Worm (Caenorhabditis elegans) whole organism, young adult: ENCODE measurements around the gene flp-34.

Experiments used
- B0019.2 ChIP-seq: fragments of 200-800 bp; sonication (Bioruptor generic); conservative IDR thresholded peaks from 2 replicates; pipeline ENCODE4 v1.3.6; 2022; ENCODE audit warnings: missing genetic modification reagents, missing genetic modification characterization, missing compliant biosample characterization
- D2030.7 ChIP-seq: fragments of 200-800 bp; sonication (Bioruptor generic); IDR thresholded peaks from 2 replicates; pipeline ENCODE4 v1.3.6; 2022; ENCODE audit warnings: missing genetic modification reagents, missing genetic modification characterization, missing compliant biosample characterization
- F39B2.1 ChIP-seq: fragments of 200-800 bp; sonication (Bioruptor generic); IDR thresholded peaks from 2 replicates; pipeline ENCODE4 v1.3.6; 2022; ENCODE audit warnings: missing genetic modification reagents, missing genetic modification characterization, missing compliant biosample characterization
- F52B5.7 ChIP-seq: sonication (generic microtip); optimal IDR thresholded peaks from 2 replicates; lab custom pipeline; 2016; ENCODE audit warnings: mild to moderate bottlenecking, missing genetic modification characterization, missing compliant biosample characterization
- F55B11.4 ChIP-seq: sonication (generic microtip); optimal IDR thresholded peaks from 2 replicates; lab custom pipeline; 2016; ENCODE audit warnings: missing compliant biosample characterization, missing genetic modification characterization, borderline replicate concordance; ENCODE audit not compliant: insufficient read depth
- F57A8.1 ChIP-seq: fragments of 200-800 bp; sonication (Bioruptor generic); optimal IDR thresholded peaks from 2 replicates; lab custom pipeline; 2018; ENCODE audit warnings: mild to moderate bottlenecking, missing genetic modification characterization, moderate library complexity, missing compliant biosample characterization
- T07F8.4 ChIP-seq: sonication (generic microtip); optimal IDR thresholded peaks from 2 replicates; lab custom pipeline; 2016; ENCODE audit warnings: mild to moderate bottlenecking, missing genetic modification characterization, moderate library complexity, missing compliant biosample characterization
- Y95B8A.8 ChIP-seq: fragments of 200-800 bp; sonication (Bioruptor generic); IDR thresholded peaks from 2 replicates; pipeline ENCODE4 v1.3.6; 2022; ENCODE audit warnings: missing genetic modification reagents, missing genetic modification characterization, missing compliant biosample characterization
- akir-1 ChIP-seq: fragments of 200-800 bp; sonication (Bioruptor generic); optimal IDR thresholded peaks from 2 replicates; lab custom pipeline; 2018; ENCODE audit warnings: mild to moderate bottlenecking, missing genetic modification characterization, moderate library complexity, missing compliant biosample characterization
- aptf-2 ChIP-seq: fragments of 200-800 bp; sonication (Bioruptor generic); conservative IDR thresholded peaks from 2 replicates; pipeline ENCODE4 v1.3.6; 2022; ENCODE audit warnings: missing genetic modification reagents, missing genetic modification characterization, missing compliant biosample characterization
- athp-1 ChIP-seq: sonication (generic microtip); optimal IDR thresholded peaks from 2 replicates; lab custom pipeline; 2017; ENCODE audit warnings: mild to moderate bottlenecking, missing genetic modification characterization, missing compliant biosample characterization
- attf-3 ChIP-seq: fragments of 200-800 bp; sonication (Bioruptor generic); conservative IDR thresholded peaks from 2 replicates; pipeline ENCODE4 v1.3.6; 2022; ENCODE audit warnings: missing genetic modification reagents, missing genetic modification characterization, missing compliant biosample characterization
- bed-1 ChIP-seq: fragments of 200-800 bp; sonication (Bioruptor generic); IDR thresholded peaks from 2 replicates; pipeline ENCODE4 v1.3.6; 2022; ENCODE audit warnings: missing genetic modification reagents, missing genetic modification characterization, missing compliant biosample characterization
- cebp-1 ChIP-seq, 2 experiments: fragments of 200-800 bp in 1 of 2; sonication (Bioruptor generic) in 1 of 2; sonication (generic microtip) in 1 of 2; IDR thresholded peaks in 1 of 2; optimal IDR thresholded peaks in 1 of 2; 2 replicates each; pipeline versions ENCODE4 v1.3.6 to Lab custom; 2017 to 2022; ENCODE audit warnings: missing compliant biosample characterization in 2 of 2, missing genetic modification characterization in 2 of 2, mild to moderate bottlenecking in 1 of 2, missing genetic modification reagents in 1 of 2, moderate library complexity in 1 of 2
- cebp-2 ChIP-seq: fragments of 200-800 bp; sonication (Bioruptor generic); IDR thresholded peaks from 2 replicates; pipeline ENCODE4 v1.3.6; 2022; ENCODE audit warnings: missing genetic modification characterization, missing compliant biosample characterization
- ceh-100 ChIP-seq: fragments of 200-800 bp; sonication (Bioruptor generic); IDR thresholded peaks from 2 replicates; pipeline ENCODE4 v1.3.6; 2022; ENCODE audit warnings: missing genetic modification reagents, missing genetic modification characterization, missing compliant biosample characterization
- die-1 ChIP-seq: sonication (generic microtip); optimal IDR thresholded peaks from 2 replicates; lab custom pipeline; 2016; ENCODE audit warnings: missing genotype, mild to moderate bottlenecking, missing genetic modification characterization, missing compliant biosample characterization
- dpl-1 ChIP-seq: fragments of 150-350 bp; optimal IDR thresholded peaks from 2 replicates; lab custom pipeline; 2014; ENCODE audit warnings: missing biosample characterization, missing genetic modification reagents, missing genetic modification characterization
- fkh-3 ChIP-seq: sonication (generic microtip); optimal IDR thresholded peaks from 2 replicates; lab custom pipeline; 2016; ENCODE audit warnings: mild to moderate bottlenecking, missing genetic modification characterization, missing compliant biosample characterization
- hmg-1.2 ChIP-seq: fragments of 200-800 bp; sonication (Bioruptor generic); IDR thresholded peaks from 2 replicates; pipeline ENCODE4 v1.3.6; 2022; ENCODE audit warnings: missing genetic modification reagents, missing genetic modification characterization, missing compliant biosample characterization
- lin-26 ChIP-seq: fragments of 200-800 bp; sonication (Bioruptor generic); IDR thresholded peaks from 2 replicates; pipeline ENCODE4 v1.3.6; 2022; ENCODE audit warnings: missing genetic modification reagents, missing genetic modification characterization, missing compliant biosample characterization
- lin-35 ChIP-seq, 3 experiments: fragments of 150-350 bp in 2 of 3; sonication (generic microtip) in 1 of 3; optimal IDR thresholded peaks; 2 replicates each; lab custom pipeline; 2014 to 2018; ENCODE audit warnings: missing biosample characterization in 3 of 3, missing genetic modification characterization in 3 of 3, missing genetic modification reagents in 3 of 3
- lsl-1 ChIP-seq: fragments of 200-800 bp; sonication (Bioruptor generic); optimal IDR thresholded peaks from 2 replicates; lab custom pipeline; 2018; ENCODE audit warnings: mild to moderate bottlenecking, missing genetic modification characterization, moderate library complexity, missing compliant biosample characterization
- lsy-27 ChIP-seq: sonication (generic microtip); optimal IDR thresholded peaks from 2 replicates; lab custom pipeline; 2017; ENCODE audit warnings: missing genetic modification characterization, mild to moderate bottlenecking, missing compliant biosample characterization, antibody characterized with exemption, missing genotype, borderline replicate concordance; ENCODE audit not compliant: insufficient read depth
- madf-6 ChIP-seq: fragments of 200-800 bp; sonication (Bioruptor generic); IDR thresholded peaks from 2 replicates; pipeline ENCODE4 v1.3.6; 2022; ENCODE audit warnings: missing genetic modification reagents, missing genetic modification characterization, missing compliant biosample characterization
- mcd-1 ChIP-seq: fragments of 200-800 bp; sonication (Bioruptor generic); IDR thresholded peaks from 2 replicates; pipeline ENCODE4 v1.3.6; 2022; ENCODE audit warnings: missing genetic modification reagents, missing genetic modification characterization, missing compliant biosample characterization
- mel-28 ChIP-seq: sonication (generic microtip); optimal IDR thresholded peaks from 2 replicates; lab custom pipeline; 2016; ENCODE audit warnings: borderline replicate concordance, mild to moderate bottlenecking, missing genetic modification characterization, missing compliant biosample characterization
- mxl-1 ChIP-seq: sonication (generic microtip); optimal IDR thresholded peaks from 2 replicates; lab custom pipeline; 2016; ENCODE audit warnings: missing genetic modification characterization, missing compliant biosample characterization
- nfya-2 ChIP-seq: fragments of 200-800 bp; sonication (Bioruptor generic); IDR thresholded peaks from 2 replicates; pipeline ENCODE4 v1.3.6; 2022; ENCODE audit warnings: missing genetic modification reagents, missing genetic modification characterization, missing compliant biosample characterization
- nhr-179 ChIP-seq: sonication (generic microtip); optimal IDR thresholded peaks from 2 replicates; lab custom pipeline; 2016; ENCODE audit warnings: mild to moderate bottlenecking, missing genetic modification characterization, missing compliant biosample characterization
- nhr-27 ChIP-seq: fragments of 200-800 bp; sonication (Bioruptor generic); optimal IDR thresholded peaks from 2 replicates; lab custom pipeline; 2018; ENCODE audit warnings: mild to moderate bottlenecking, missing genetic modification characterization, moderate library complexity, missing compliant biosample characterization
- pbrm-1 ChIP-seq: fragments of 200-800 bp; sonication (Bioruptor generic); IDR thresholded peaks from 2 replicates; pipeline ENCODE4 v1.3.6; 2022; ENCODE audit warnings: missing genetic modification reagents, missing genetic modification characterization, missing compliant biosample characterization
- pha-4 ChIP-seq: fragments of 150-350 bp; sonication (generic microtip); optimal IDR thresholded peaks from 2 replicates; lab custom pipeline; 2014; ENCODE audit warnings: missing biosample characterization, missing genetic modification reagents, missing genetic modification characterization
- rcor-1 ChIP-seq: fragments of 200-800 bp; sonication (Bioruptor generic); IDR thresholded peaks from 2 replicates; pipeline ENCODE4 v1.3.6; 2022; ENCODE audit warnings: missing genetic modification reagents, missing genetic modification characterization, missing compliant biosample characterization
- rpc-1 ChIP-seq, 2 experiments: fragments of 150-350 bp in 1 of 2; sonication (generic microtip) in 1 of 2; optimal IDR thresholded peaks; 2 replicates each; lab custom pipeline; 2014 to 2018; ENCODE audit warnings: missing biosample characterization in 1 of 2, missing genetic modification characterization in 1 of 2, missing genetic modification reagents in 1 of 2, missing genotype in 1 of 2
- sdz-38 ChIP-seq: sonication (generic microtip); optimal IDR thresholded peaks from 2 replicates; lab custom pipeline; 2016; ENCODE audit warnings: missing genotype, missing genetic modification characterization, missing compliant biosample characterization
- tbp1 ChIP-seq: fragments of 200-800 bp; sonication (Bioruptor generic); optimal IDR thresholded peaks from 2 replicates; lab custom pipeline; 2018; ENCODE audit warnings: mild to moderate bottlenecking, missing genetic modification characterization, missing compliant biosample characterization
- unc-62 ChIP-seq: fragments of 150-350 bp; optimal IDR thresholded peaks from 2 replicates; lab custom pipeline; 2014; ENCODE audit warnings: missing biosample characterization, missing genetic modification reagents, missing genetic modification characterization
- zfh-2 ChIP-seq: fragments of 200-800 bp; sonication (Bioruptor generic); conservative IDR thresholded peaks from 2 replicates; pipeline ENCODE4 v1.3.6; 2022; ENCODE audit warnings: missing genetic modification reagents, missing genetic modification characterization, missing compliant biosample characterization
- ztf-25 ChIP-seq: fragments of 200-800 bp; sonication (Bioruptor generic); IDR thresholded peaks from 2 replicates; pipeline ENCODE4 v1.3.6; 2022; ENCODE audit warnings: missing genetic modification reagents, missing genetic modification characterization, missing compliant biosample characterization
- ztf-28 ChIP-seq: fragments of 200-800 bp; sonication (Bioruptor generic); IDR thresholded peaks from 2 replicates; pipeline ENCODE4 v1.3.6; 2022; ENCODE audit warnings: missing genetic modification reagents, missing genetic modification characterization, missing compliant biosample characterization
- ztf-3 ChIP-seq: fragments of 200-800 bp; sonication (Bioruptor generic); optimal IDR thresholded peaks from 2 replicates; lab custom pipeline; 2018; ENCODE audit warnings: mild to moderate bottlenecking, missing genetic modification characterization, missing compliant biosample characterization

The flp-34 gene

DNA sequence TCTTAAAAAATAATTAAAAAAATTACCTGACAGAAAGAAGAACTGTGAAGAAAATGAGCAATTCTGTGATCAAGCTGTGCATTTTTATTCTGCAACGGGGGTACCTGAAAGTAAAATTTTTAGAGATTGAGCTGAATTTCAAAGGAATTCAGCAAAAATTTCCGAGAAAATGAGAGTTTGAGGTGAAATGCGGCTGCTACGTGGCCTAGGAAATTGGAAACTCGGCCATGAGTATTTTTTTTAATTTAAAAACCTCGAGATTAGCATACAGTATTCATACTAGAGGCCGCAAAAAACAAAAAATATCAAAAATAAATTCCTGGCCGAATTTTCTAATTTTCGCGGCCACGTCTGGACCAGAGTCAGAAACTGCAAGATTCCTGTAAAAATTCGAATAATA is at the start of gene flp-34:
TSS of gene flp-34 (minus strand) at position 101 of the 400 bp plus-strand sequence.
- TF ChIP-seq attf-3 (no peak), ztf-28 (GFP tag; lab: Robert Waterston, UW) (no peak), zfh-2 (GFP tag; lab: Robert Waterston, UW) (no peak), tbp1 (GFP tag; lab: Kevin White, UChicago) (no peak), aptf-2 (GFP tag; lab: Robert Waterston, UW) (no peak), F57A8.1 (GFP tag; lab: Kevin White, UChicago) (no peak), dpl-1 (GFP tag; lab: Kevin White, UChicago) (no peak), nhr-27 (tag; lab: Kevin White, UChicago) (no peak), hmg-1.2 (GFP tag; lab: Robert Waterston, UW) (no peak), rpc-1 (optimal IDR thresholded peaks at IDR 0.05; lab: Kevin White, UChicago) (no peak), rpc-1 (tag; optimal IDR thresholded peaks at IDR 0.05; lab: Kevin White, UChicago) (no peak), sdz-38 (no peak), fkh-3 (tag; lab: Kevin White, UChicago) (no peak), lsy-27 (tag; lab: Kevin White, UChicago) (no peak), rcor-1 (GFP tag; lab: Robert Waterston, UW) (no peak)
- TF ChIP-seq, all 124 proteins: peak for 0

DNA sequence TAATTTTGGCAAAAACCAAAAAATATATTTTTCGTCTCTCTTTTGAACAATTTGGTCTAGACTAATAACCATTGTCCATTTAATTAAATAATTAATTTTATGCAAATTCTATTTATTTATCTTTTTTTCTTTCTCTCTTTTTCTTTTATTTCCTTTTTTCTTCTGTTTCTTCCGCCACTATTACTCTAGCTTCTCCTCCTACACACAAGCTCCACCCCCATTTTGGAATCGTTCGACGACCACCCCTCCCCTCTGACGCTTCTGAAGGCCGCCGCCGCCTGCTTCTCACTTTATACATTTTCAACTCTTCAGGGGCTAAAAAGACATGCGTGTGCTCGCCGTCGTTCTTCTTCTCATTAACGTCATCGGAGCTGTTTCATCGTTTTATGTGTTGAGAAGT is 41.7 kb upstream of the flp-34 start, which contains the start of gene K10C9.1:
TSS of gene K10C9.1 (plus strand) at position 301 of the 400 bp plus-strand sequence.
- TF ChIP-seq D2030.7 (GFP tag; lab: Robert Waterston, UW) (no peak), F55B11.4 (no peak), lsl-1 (GFP tag; lab: Kevin White, UChicago) (no peak), hmg-1.2 (GFP tag; lab: Robert Waterston, UW) (no peak), akir-1 (GFP tag; lab: Kevin White, UChicago) (no peak), pbrm-1 (GFP tag; lab: Robert Waterston, UW) (no peak), mxl-1 (tag; lab: Kevin White, UChicago) (no peak), F39B2.1 (no peak), ztf-3 (no peak), Y95B8A.8 (GFP tag; lab: Robert Waterston, UW) (no peak), F52B5.7 (tag; lab: Kevin White, UChicago) (no peak)

DNA sequence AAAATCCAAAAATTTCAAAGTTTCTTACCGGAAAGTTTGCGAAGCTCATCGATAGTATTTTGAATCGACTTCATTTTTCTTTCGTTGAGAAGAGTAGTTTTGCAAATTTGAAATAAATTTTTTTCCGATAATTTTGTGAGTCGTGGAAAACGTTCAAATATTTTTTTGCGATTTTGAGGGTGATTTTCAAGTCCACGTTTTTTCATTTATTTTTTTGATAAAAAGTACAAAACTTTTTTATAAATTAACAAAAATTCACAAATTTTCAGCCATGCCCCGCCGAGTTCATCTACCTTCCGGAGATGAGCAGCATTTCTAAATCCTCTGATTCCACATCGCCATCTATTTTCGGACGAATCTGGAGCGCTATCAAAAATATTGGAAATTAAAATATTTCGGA is 34.3 kb upstream of the flp-34 start, which contains the start of gene K10C9.7:
TSS of gene K10C9.7 (minus strand) at position 101 of the 400 bp plus-strand sequence.
- no peak for TF ChIP-seq nfya-2 (GFP tag; lab: Robert Waterston, UW)
- TF ChIP-seq lin-35 (GFP tag; optimal IDR thresholded peaks at IDR 0.05; lab: Kevin White, UChicago), result no peak
- TF ChIP-seq mcd-1 (GFP tag; lab: Robert Waterston, UW), result no peak
- no peak for TF ChIP-seq bed-1 (GFP tag; lab: Robert Waterston, UW)
- no peak for TF ChIP-seq madf-6 (GFP tag; lab: Robert Waterston, UW)
- no peak for TF ChIP-seq die-1
- TF ChIP-seq cebp-2 (GFP tag; lab: Robert Waterston, UW), result no peak
- TF ChIP-seq ceh-100 (GFP tag; lab: Robert Waterston, UW), result no peak
- no peak for TF ChIP-seq athp-1 (tag; lab: Kevin White, UChicago)
- no peak for TF ChIP-seq lin-26 (GFP tag; lab: Robert Waterston, UW)
- no peak for TF ChIP-seq ztf-25 (GFP tag; lab: Robert Waterston, UW)
- TF ChIP-seq hmg-1.2 (GFP tag; lab: Robert Waterston, UW), result no peak
- no peak for TF ChIP-seq cebp-1 (GFP tag; IDR thresholded peaks at IDR 0.05; lab: Robert Waterston, UW)
- no peak for TF ChIP-seq cebp-1 (tag; optimal IDR thresholded peaks at IDR 0.05; lab: Kevin White, UChicago)
- no peak for TF ChIP-seq B0019.2
- no peak for TF ChIP-seq pha-4 (tag; lab: Kevin White, UChicago)
- no peak for TF ChIP-seq unc-62 (GFP tag; lab: Kevin White, UChicago)
- TF ChIP-seq nhr-179 (tag; lab: Kevin White, UChicago), result no peak
- no peak for TF ChIP-seq mel-28 (tag; lab: Kevin White, UChicago)
- no peak for TF ChIP-seq T07F8.4 (tag; lab: Kevin White, UChicago)
